Fruit fly (Drosophila melanogaster) S2 (cell line): ENCODE data around the gene Mlc2.

Experiments used
- CG8478 ChIP-seq: fragments of >200 bp; optimal IDR thresholded peaks from 2 replicates; lab custom pipeline; 2018
- CTCF ChIP-seq, 2 experiments: fragments of >200 bp; optimal IDR thresholded peaks; 2 replicates each; lab custom pipeline; 2018

DNA sequence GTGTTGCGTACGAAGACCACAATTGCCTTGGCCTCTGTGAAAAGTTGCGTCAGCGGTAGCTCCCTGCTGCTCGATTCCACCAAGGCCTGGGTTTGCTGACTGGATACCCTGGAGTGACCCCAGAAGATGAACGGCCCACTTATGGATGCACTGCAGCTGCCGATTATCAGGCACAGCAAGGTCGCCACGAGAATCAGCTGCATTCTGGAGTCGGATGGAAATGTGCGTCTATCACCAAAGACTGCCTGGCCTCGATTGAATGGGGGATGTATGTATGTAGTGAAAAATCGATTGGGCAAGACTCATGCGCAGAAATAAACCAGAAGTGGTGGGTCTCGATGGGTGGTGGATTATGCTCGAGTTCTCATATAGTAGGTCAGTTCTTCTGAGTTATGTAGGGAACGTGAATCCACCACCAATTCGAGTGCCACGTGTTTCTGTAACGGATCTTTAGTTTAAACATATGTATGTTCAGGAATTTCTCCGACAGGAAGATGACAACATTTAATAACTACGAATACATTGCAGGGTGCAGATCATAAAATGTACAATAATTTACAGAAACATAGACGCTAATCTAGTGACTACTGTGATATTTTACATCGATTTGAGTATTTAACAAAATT, 8.1 kb downstream of the Mlc2 start, which contains the start of gene VhaAC45RP:
- no peak for TF ChIP-seq CTCF (optimal IDR thresholded peaks at IDR 0.05; lab: Kevin White, UChicago)
- no peak for TF ChIP-seq CG8478 (lab: Kevin White, UChicago)
